Worm (Caenorhabditis elegans) whole organism, L2 larva: ENCODE data around the gene far-3.

Source experiments
- C34F6.9 ChIP-seq: fragments of 150-350 bp; optimal IDR thresholded peaks from 2 replicates; lab custom pipeline; 2014; ENCODE audit warnings: missing biosample characterization, missing genetic modification characterization
- F13H6.1 ChIP-seq: sonication (generic microtip); optimal IDR thresholded peaks from 2 replicates; lab custom pipeline; 2016; ENCODE audit warnings: missing genetic modification characterization, missing compliant biosample characterization
- R02D3.7 ChIP-seq: fragments of 150-350 bp; optimal IDR thresholded peaks from 2 replicates; lab custom pipeline; 2014; ENCODE audit warnings: missing biosample characterization, missing genetic modification characterization
- Y55F3AM.14 ChIP-seq: fragments of 200-800 bp; sonication (Bioruptor generic); optimal IDR thresholded peaks from 2 replicates; lab custom pipeline; 2018; ENCODE audit warnings: mild to moderate bottlenecking, missing genetic modification characterization, missing compliant biosample characterization
- alr-1 ChIP-seq: fragments of 150-350 bp; optimal IDR thresholded peaks from 2 replicates; lab custom pipeline; 2014; ENCODE audit warnings: missing biosample characterization, missing genetic modification characterization
- ama-1 ChIP-seq: fragments of 150-350 bp; optimal IDR thresholded peaks from 2 replicates; lab custom pipeline; 2018; ENCODE audit warnings: inconsistent platforms
- ceh-16 ChIP-seq: fragments of 150-350 bp; optimal IDR thresholded peaks from 2 replicates; lab custom pipeline; 2014; ENCODE audit warnings: missing biosample characterization, missing genetic modification characterization
- ceh-82 ChIP-seq: fragments of 150-350 bp; optimal IDR thresholded peaks from 2 replicates; lab custom pipeline; 2014; ENCODE audit warnings: missing biosample characterization, missing genetic modification characterization
- crh-2 ChIP-seq: sonication (generic microtip); optimal IDR thresholded peaks from 2 replicates; lab custom pipeline; 2017; ENCODE audit warnings: missing biosample characterization, missing genetic modification characterization
- dmd-4 ChIP-seq: sonication (generic microtip); optimal IDR thresholded peaks from 2 replicates; lab custom pipeline; 2017; ENCODE audit warnings: missing biosample characterization, missing genetic modification characterization
- egl-27 ChIP-seq: sonication (generic microtip); optimal IDR thresholded peaks from 3 replicates; lab custom pipeline; 2017; ENCODE audit warnings: missing biosample characterization, missing genetic modification reagents, missing genetic modification characterization
- elt-1 ChIP-seq: fragments of 150-350 bp; optimal IDR thresholded peaks from 2 replicates; lab custom pipeline; 2014; ENCODE audit warnings: missing biosample characterization, missing genetic modification characterization
- elt-3 ChIP-seq: sonication (generic microtip); optimal IDR thresholded peaks from 2 replicates; lab custom pipeline; 2017; ENCODE audit warnings: missing biosample characterization, missing genetic modification characterization
- lin-11 ChIP-seq: fragments of 150-350 bp; sonication (generic microtip); optimal IDR thresholded peaks from 2 replicates; lab custom pipeline; 2014; ENCODE audit warnings: missing biosample characterization, missing genetic modification characterization, inconsistent platforms, mixed read lengths
- lin-13 ChIP-seq: fragments of 150-350 bp; optimal IDR thresholded peaks from 2 replicates; lab custom pipeline; 2014; ENCODE audit warnings: missing biosample characterization, missing genetic modification reagents, missing genetic modification characterization
- lin-39 ChIP-seq: fragments of 150-350 bp; optimal IDR thresholded peaks from 2 replicates; lab custom pipeline; 2014; ENCODE audit warnings: missing biosample characterization, missing genetic modification reagents, missing genetic modification characterization
- lsy-2 ChIP-seq, 2 experiments: fragments of 150-350 bp in 1 of 2; sonication (generic microtip) in 1 of 2; optimal IDR thresholded peaks; 2 replicates each; lab custom pipeline; 2014 to 2017; ENCODE audit warnings: missing biosample characterization in 2 of 2, missing genetic modification characterization in 2 of 2
- mab-5 ChIP-seq: fragments of 150-350 bp; optimal IDR thresholded peaks from 2 replicates; lab custom pipeline; 2014; ENCODE audit warnings: missing biosample characterization, missing genetic modification characterization
- mbf-1 ChIP-seq: sonication (generic microtip); optimal IDR thresholded peaks from 2 replicates; lab custom pipeline; 2017; ENCODE audit warnings: missing biosample characterization, missing genetic modification characterization
- mdl-1 ChIP-seq, 2 experiments: fragments of 150-350 bp in 1 of 2; sonication (generic microtip) in 1 of 2; optimal IDR thresholded peaks; 2 replicates each; lab custom pipeline; 2017; ENCODE audit warnings: missing biosample characterization in 2 of 2, missing genetic modification characterization in 2 of 2
- nhr-10 ChIP-seq: sonication (generic microtip); optimal IDR thresholded peaks from 2 replicates; lab custom pipeline; 2017; ENCODE audit warnings: missing biosample characterization, missing genetic modification characterization
- nhr-12 ChIP-seq: fragments of 150-350 bp; optimal IDR thresholded peaks from 2 replicates; lab custom pipeline; 2014; ENCODE audit warnings: missing biosample characterization, missing genetic modification characterization
- nhr-21 ChIP-seq: fragments of 150-350 bp; optimal IDR thresholded peaks from 2 replicates; lab custom pipeline; 2014; ENCODE audit warnings: missing biosample characterization, missing genetic modification characterization
- nhr-23 ChIP-seq: fragments of 150-350 bp; optimal IDR thresholded peaks from 2 replicates; lab custom pipeline; 2014; ENCODE audit warnings: missing biosample characterization, missing genetic modification reagents, missing genetic modification characterization
- nhr-237 ChIP-seq: fragments of 150-350 bp; optimal IDR thresholded peaks from 2 replicates; lab custom pipeline; 2014; ENCODE audit warnings: missing biosample characterization, missing genetic modification characterization
- nhr-6 ChIP-seq: fragments of 150-350 bp; optimal IDR thresholded peaks from 2 replicates; lab custom pipeline; 2014; ENCODE audit warnings: missing biosample characterization, missing genetic modification characterization
- nhr-77 ChIP-seq: fragments of 150-350 bp; optimal IDR thresholded peaks from 2 replicates; lab custom pipeline; 2014; ENCODE audit warnings: missing biosample characterization, missing genetic modification characterization
- peb-1 ChIP-seq: fragments of 150-350 bp; optimal IDR thresholded peaks from 2 replicates; lab custom pipeline; 2014; ENCODE audit warnings: missing biosample characterization, missing genetic modification characterization
- sem-4 ChIP-seq: fragments of 150-350 bp; optimal IDR thresholded peaks from 2 replicates; lab custom pipeline; 2014; ENCODE audit warnings: missing biosample characterization, missing genetic modification reagents, missing genetic modification characterization
- skn-1 ChIP-seq: sonication (generic microtip); optimal IDR thresholded peaks from 2 replicates; lab custom pipeline; 2017; ENCODE audit warnings: missing biosample characterization, missing genetic modification characterization
- sma-3 ChIP-seq: sonication (generic microtip); optimal IDR thresholded peaks from 2 replicates; lab custom pipeline; 2016; ENCODE audit warnings: missing genetic modification reagents, missing genetic modification characterization, missing compliant biosample characterization
- snpc-4 ChIP-seq: fragments of 150-350 bp; optimal IDR thresholded peaks from 2 replicates; lab custom pipeline; 2014; ENCODE audit warnings: missing biosample characterization, missing genetic modification characterization
- unc-39 ChIP-seq: fragments of 150-350 bp; optimal IDR thresholded peaks from 2 replicates; lab custom pipeline; 2014; ENCODE audit warnings: missing biosample characterization, missing genetic modification characterization
- unc-55 ChIP-seq: fragments of 150-350 bp; sonication (generic microtip); optimal IDR thresholded peaks from 3 replicates; lab custom pipeline; 2014; ENCODE audit warnings: missing biosample characterization, missing genetic modification reagents, missing genetic modification characterization
- unc-62 ChIP-seq: fragments of 150-350 bp; optimal IDR thresholded peaks from 2 replicates; lab custom pipeline; 2014; ENCODE audit warnings: missing biosample characterization, missing genetic modification reagents, missing genetic modification characterization
- zag-1 ChIP-seq: fragments of 150-350 bp; optimal IDR thresholded peaks from 2 replicates; lab custom pipeline; 2014; ENCODE audit warnings: missing biosample characterization, missing genetic modification characterization
- ztf-1 ChIP-seq: fragments of 200-800 bp; sonication (Bioruptor generic); conservative IDR thresholded peaks from 2 replicates; pipeline ENCODE4 v1.3.6; 2022; ENCODE audit warnings: missing genetic modification characterization, missing compliant biosample characterization
- ztf-4 ChIP-seq: fragments of 150-350 bp; optimal IDR thresholded peaks from 2 replicates; lab custom pipeline; 2014; ENCODE audit warnings: missing biosample characterization, missing genetic modification characterization

far-3 gene

DNA sequence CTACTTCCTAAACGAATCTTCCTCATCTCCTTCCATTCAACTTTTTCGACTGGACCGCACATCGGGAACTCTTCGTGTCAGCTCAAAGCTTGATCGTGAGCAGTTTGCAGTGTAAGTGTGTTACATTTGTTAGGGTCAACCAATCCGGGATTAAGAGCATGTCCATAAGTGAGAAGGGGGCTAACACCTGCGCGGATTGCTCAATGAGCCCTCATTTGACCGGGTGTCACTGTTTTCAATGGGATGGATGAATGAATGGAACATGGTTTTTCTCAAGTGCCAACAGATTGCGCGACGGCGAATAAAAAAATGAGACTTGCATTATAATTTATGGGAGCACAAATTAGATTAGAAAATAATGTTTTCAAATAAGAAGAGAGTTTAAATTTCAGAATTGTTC is 28.0 kb upstream of the far-3 start:
- TF ChIP-seq crh-2 = no peak
- no peak for TF ChIP-seq mbf-1 (tag; lab: Kevin White, UChicago)
- no peak for TF ChIP-seq sma-3 (GFP tag; lab: Kevin White, UChicago)
- no peak for TF ChIP-seq nhr-6 (tag; lab: Kevin White, UChicago)
- no peak for TF ChIP-seq zag-1
- no peak for TF ChIP-seq unc-39 (tag; lab: Kevin White, UChicago)
- TF ChIP-seq ztf-1 (GFP tag; lab: Robert Waterston, UW) = no peak
- TF ChIP-seq lin-39 = no peak
- no peak for TF ChIP-seq ama-1 (lab: Kevin White, UChicago)
- TF ChIP-seq unc-55 = no peak
- TF ChIP-seq nhr-23 (tag; lab: Kevin White, UChicago) = no peak
- no peak for TF ChIP-seq elt-1 (tag; lab: Kevin White, UChicago)

- no peak for TF ChIP-seq elt-1 (tag; lab: Kevin White, UChicago)
- TF ChIP-seq zag-1 = no peak
- no peak for TF ChIP-seq unc-62 (GFP tag; lab: Kevin White, UChicago)
- no peak for TF ChIP-seq R02D3.7 (tag; lab: Kevin White, UChicago)
- no peak for TF ChIP-seq nhr-10
- no peak for TF ChIP-seq dmd-4 (tag; lab: Kevin White, UChicago)
- TF ChIP-seq nhr-77 (tag; lab: Kevin White, UChicago) = no peak
- TF ChIP-seq ceh-16 (tag; lab: Kevin White, UChicago) = no peak
- no peak for TF ChIP-seq lsy-2 (tag; optimal IDR thresholded peaks at IDR 0.05; lab: Kevin White, UChicago)
- TF ChIP-seq peb-1 (tag; lab: Kevin White, UChicago) = no peak
- TF ChIP-seq mbf-1 (tag; lab: Kevin White, UChicago) = no peak
- no peak for TF ChIP-seq Y55F3AM.14 (GFP tag; lab: Kevin White, UChicago)
- no peak for TF ChIP-seq ama-1 (lab: Kevin White, UChicago)
- no peak for TF ChIP-seq lin-39
- no peak for TF ChIP-seq egl-27 (tag; lab: Kevin White, UChicago)
- TF ChIP-seq lin-13 = no peak
- TF ChIP-seq mab-5 = no peak
- no peak for TF ChIP-seq nhr-21 (tag; lab: Kevin White, UChicago)
Measured at ce11 chrV:13024499-13024898, 27.2 kb upstream of the far-3 start.

ce11 chrV:13022265-13022664 is 24.9 kb upstream of the far-3 start:
- TF ChIP-seq nhr-23 (tag; lab: Kevin White, UChicago) (no peak), nhr-10 (no peak), unc-55 (no peak), ztf-4 (tag; lab: Kevin White, UChicago) (no peak), nhr-77 (tag; lab: Kevin White, UChicago) (no peak), ceh-82 (tag; lab: Kevin White, UChicago) (no peak), C34F6.9 (no peak), Y55F3AM.14 (GFP tag; lab: Kevin White, UChicago) (no peak), sem-4 (tag; lab: Kevin White, UChicago) (no peak), nhr-21 (tag; lab: Kevin White, UChicago) (no peak), elt-3 (tag; lab: Kevin White, UChicago) (no peak), unc-39 (tag; lab: Kevin White, UChicago) (no peak), zag-1 (no peak), alr-1 (no peak), nhr-6 (tag; lab: Kevin White, UChicago) (no peak), mab-5 (no peak), lin-11 (no peak)

DNA sequence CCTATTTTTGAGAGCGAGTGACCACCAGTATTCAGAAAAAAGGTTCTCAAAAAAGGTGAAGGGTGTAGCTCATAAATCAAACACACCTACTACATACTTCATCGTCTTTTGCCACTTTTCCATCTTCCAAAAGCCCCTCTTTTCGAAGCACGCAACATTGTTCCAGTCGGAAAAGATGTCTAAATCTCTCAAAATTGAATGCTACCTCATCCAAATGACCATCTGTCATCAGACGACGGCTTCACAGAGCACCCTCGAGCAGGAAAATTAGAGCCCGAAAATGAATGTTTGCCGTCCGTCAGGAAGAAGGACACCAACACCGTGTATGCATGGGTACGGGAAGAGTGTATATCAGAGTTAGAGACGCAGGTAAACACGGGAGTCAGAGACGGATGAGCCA is 24.2 kb upstream of the far-3 start:
- TF ChIP-seq mdl-1 (tag; optimal IDR thresholded peaks at IDR 0.05; lab: Kevin White, UChicago) (no peak), skn-1 (tag; lab: Kevin White, UChicago) (no peak), unc-39 (tag; lab: Kevin White, UChicago) (no peak), lin-11 (no peak), ama-1 (lab: Kevin White, UChicago) (no peak), nhr-10 (no peak), unc-62 (GFP tag; lab: Kevin White, UChicago) (no peak), ztf-1 (GFP tag; lab: Robert Waterston, UW) (no peak), peb-1 (tag; lab: Kevin White, UChicago) (no peak), mab-5 (no peak), snpc-4 (tag; lab: Kevin White, UChicago) (no peak), F13H6.1 (tag; lab: Kevin White, UChicago) (no peak), dmd-4 (tag; lab: Kevin White, UChicago) (no peak), nhr-12 (tag; lab: Kevin White, UChicago) (no peak), ztf-4 (tag; lab: Kevin White, UChicago) (no peak), nhr-237 (no peak)
